Fruit fly (Drosophila melanogaster) whole organism, pupa: ENCODE results near the gene CG10584.

Experiments used
- CG12605 ChIP-seq: fragments of 200-800 bp; sonication (Bioruptor generic); IDR thresholded peaks from 2 replicates; pipeline ENCODE4 v1.3.6; 2022; ENCODE audit warnings: missing biosample characterization, missing genetic modification characterization
- CG13204 ChIP-seq: fragments of 200-800 bp; sonication (Bioruptor generic); optimal IDR thresholded peaks from 2 replicates; lab custom pipeline; 2018; ENCODE audit warnings: missing biosample characterization, mild to moderate bottlenecking, missing genetic modification characterization, moderate library complexity
- CG15710 ChIP-seq: fragments of 200-800 bp; sonication (Bioruptor generic); optimal IDR thresholded peaks from 2 replicates; lab custom pipeline; 2018; ENCODE audit warnings: missing biosample characterization, mild to moderate bottlenecking, missing genetic modification characterization, moderate library complexity
- CG17806 ChIP-seq: fragments of 200-800 bp; sonication (Bioruptor generic); optimal IDR thresholded peaks from 2 replicates; lab custom pipeline; 2018; ENCODE audit warnings: missing biosample characterization, mild to moderate bottlenecking, missing genetic modification characterization, moderate library complexity
- D1 ChIP-seq: fragments of 200-800 bp; sonication (Bioruptor generic); optimal IDR thresholded peaks from 2 replicates; lab custom pipeline; 2018; ENCODE audit warnings: missing biosample characterization, mild to moderate bottlenecking, missing genetic modification characterization, moderate library complexity
- Ets98B ChIP-seq: fragments of 200-800 bp; sonication (Bioruptor generic); IDR thresholded peaks from 2 replicates; pipeline ENCODE4 v1.3.6; 2022; ENCODE audit warnings: missing biosample characterization, missing genetic modification characterization
- Pif1B ChIP-seq: fragments of 200-800 bp; sonication (Bioruptor generic); optimal IDR thresholded peaks from 3 replicates; lab custom pipeline; 2016; ENCODE audit warnings: missing biosample characterization, missing genetic modification characterization
- fd96Ca ChIP-seq: fragments of 200-800 bp; sonication (Bioruptor generic); IDR thresholded peaks from 3 replicates; pipeline ENCODE4 v1.3.6; 2022; ENCODE audit warnings: missing biosample characterization, missing genetic modification characterization
- gl ChIP-seq: fragments of 200-800 bp; sonication (Bioruptor generic); optimal IDR thresholded peaks from 2 replicates; lab custom pipeline; 2018; ENCODE audit warnings: missing biosample characterization, mild to moderate bottlenecking, missing genetic modification characterization
- rn ChIP-seq: fragments of 200-800 bp; sonication (Bioruptor generic); IDR thresholded peaks from 2 replicates; pipeline ENCODE4 v1.3.6; 2022; ENCODE audit warnings: missing biosample characterization, missing genetic modification characterization

DNA sequence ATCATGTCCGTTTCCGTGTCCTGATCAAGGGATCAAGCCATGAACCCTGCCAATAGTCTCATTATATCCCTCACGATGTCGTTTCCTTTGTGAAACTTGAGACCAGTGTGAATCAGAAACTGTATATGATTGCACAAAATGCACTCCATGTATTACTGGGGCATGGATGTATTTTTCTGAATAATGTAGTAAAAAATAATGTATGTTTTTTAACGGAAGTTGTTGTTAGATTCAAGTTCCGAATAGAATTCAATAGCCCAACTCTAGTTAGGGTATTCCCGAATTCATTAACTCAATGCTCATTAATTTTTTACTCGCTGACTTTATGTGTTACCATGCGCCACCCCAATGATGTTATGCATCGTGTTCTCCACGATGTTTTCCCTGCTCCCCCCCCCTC, 13.6 kb upstream of the CG10584 start:
- TF ChIP-seq CG13204 (GFP tag; lab: Kevin White, UChicago), result no peak
- no peak for TF ChIP-seq D1
- no peak for TF ChIP-seq CG12605
- no peak for TF ChIP-seq gl (tag; lab: Kevin White, UChicago)
- no peak for TF ChIP-seq fd96Ca (GFP tag; lab: Robert Waterston, UW)
- TF ChIP-seq rn (GFP tag; lab: Robert Waterston, UW), result no peak
- TF ChIP-seq CG17806 (tag; lab: Kevin White, UChicago), result no peak
- TF ChIP-seq Ets98B (GFP tag; lab: Robert Waterston, UW), result no peak
- TF ChIP-seq CG15710, result no peak
- no peak for TF ChIP-seq Pif1B
